Worm (Caenorhabditis elegans): Measurements from ENCODE around the gene K08H2.4.

K08H2.4 gene

ce11 chrX:13234879-13235278 is 3.4 kb upstream of the K08H2.4 start, which contains the start of gene K08H2.2:
Gene K08H2.2, minus strand, starts transcription at chrX:13234979.
- TF ChIP-seq sea-1 (GFP tag; conservative IDR thresholded peaks at IDR 0.05) = no peak
- TF ChIP-seq scrt-1 (GFP tag; IDR thresholded peaks at IDR 0.05) = no peak
- TF ChIP-seq flt-1 (GFP tag; IDR thresholded peaks at IDR 0.05) = no peak
- no peak for TF ChIP-seq ceh-36 (tag; optimal IDR thresholded peaks at IDR 0.05)
- no peak for TF ChIP-seq tra-4 (tag; optimal IDR thresholded peaks at IDR 0.05)
- TF ChIP-seq ama-1 (optimal IDR thresholded peaks at IDR 0.05) = no peak
- TF ChIP-seq hnd-1 (tag; optimal IDR thresholded peaks at IDR 0.05) = no peak
- no peak for TF ChIP-seq F13C5.2 (tag; optimal IDR thresholded peaks at IDR 0.05)
- TF ChIP-seq pes-1 (GFP tag; IDR thresholded peaks at IDR 0.05) = no peak
- TF ChIP-seq tbx-37 (GFP tag; conservative IDR thresholded peaks at IDR 0.05) = no peak

- TF ChIP-seq flt-1 (GFP tag; IDR thresholded peaks at IDR 0.05) (no peak), tra-4 (tag; optimal IDR thresholded peaks at IDR 0.05) (no peak), ceh-13 (GFP tag; optimal IDR thresholded peaks at IDR 0.05) (no peak), tbx-37 (GFP tag; conservative IDR thresholded peaks at IDR 0.05) (no peak), pes-1 (GFP tag; IDR thresholded peaks at IDR 0.05) (no peak)
Observed at ce11 chrX:13237102-13237501, 1.2 kb upstream of the K08H2.4 start, which contains the start of gene K08H2.3. Gene K08H2.3, plus strand, starts transcription at chrX:13237402.

ce11 chrX:13242231-13242630 is 3.9 kb downstream of the K08H2.4 start, which contains the start of gene K08H2.5:
Gene K08H2.5, minus strand, starts transcription at chrX:13242331.
- TF ChIP-seq ceh-13 (GFP tag; optimal IDR thresholded peaks at IDR 0.05) (no peak), aly-1 (tag; optimal IDR thresholded peaks at IDR 0.05) (no peak), flt-1 (GFP tag; IDR thresholded peaks at IDR 0.05) (no peak), ets-7 (tag; optimal IDR thresholded peaks at IDR 0.05) (no peak), pes-1 (GFP tag; IDR thresholded peaks at IDR 0.05) (no peak), tbx-11 (GFP tag; IDR thresholded peaks at IDR 0.05) (no peak), ama-1 (optimal IDR thresholded peaks at IDR 0.05) (no peak), B0310.2 (tag; optimal IDR thresholded peaks at IDR 0.05) (no peak), hmbx-1 (tag; optimal IDR thresholded peaks at IDR 0.05) (no peak), hmg-4 (GFP tag; optimal IDR thresholded peaks at IDR 0.05) (no peak), tra-4 (tag; optimal IDR thresholded peaks at IDR 0.05) (no peak), F13C5.2 (tag; optimal IDR thresholded peaks at IDR 0.05) (no peak), scrt-1 (GFP tag; IDR thresholded peaks at IDR 0.05) (no peak), sea-1 (GFP tag; conservative IDR thresholded peaks at IDR 0.05) (no peak), ceh-36 (tag; optimal IDR thresholded peaks at IDR 0.05) (no peak), hnd-1 (tag; optimal IDR thresholded peaks at IDR 0.05) (no peak), tbx-37 (GFP tag; conservative IDR thresholded peaks at IDR 0.05) (no peak)

ce11 chrX:13245090-13245489 is 6.8 kb downstream of the K08H2.4 start, which contains the start of gene hpl-1:
Gene hpl-1, plus strand, starts transcription at chrX:13245390.
- TF ChIP-seq flt-1 (GFP tag; IDR thresholded peaks at IDR 0.05) (no peak), B0310.2 (tag; optimal IDR thresholded peaks at IDR 0.05) (no peak), tra-4 (tag; optimal IDR thresholded peaks at IDR 0.05) (no peak), pes-1 (GFP tag; IDR thresholded peaks at IDR 0.05) (no peak), ceh-36 (tag; optimal IDR thresholded peaks at IDR 0.05) (no peak), F13C5.2 (tag; optimal IDR thresholded peaks at IDR 0.05) (no peak), tbx-11 (GFP tag; IDR thresholded peaks at IDR 0.05) (no peak), scrt-1 (GFP tag; IDR thresholded peaks at IDR 0.05) (no peak), ama-1 (optimal IDR thresholded peaks at IDR 0.05) (no peak), aly-1 (tag; optimal IDR thresholded peaks at IDR 0.05) (no peak)

ce11 chrX:13246668-13247358 is 8.5 kb downstream of the K08H2.4 start:
- TF ChIP-seq hnd-1 (tag; optimal IDR thresholded peaks at IDR 0.05) (no peak), B0310.2 (tag; optimal IDR thresholded peaks at IDR 0.05) (no peak), tra-4 (tag; optimal IDR thresholded peaks at IDR 0.05) (no peak), ceh-36 (tag; optimal IDR thresholded peaks at IDR 0.05) (no peak), hmbx-1 (tag; optimal IDR thresholded peaks at IDR 0.05) (no peak), ceh-13 (GFP tag; optimal IDR thresholded peaks at IDR 0.05) (no peak), scrt-1 (GFP tag; IDR thresholded peaks at IDR 0.05) (no peak), aly-1 (tag; optimal IDR thresholded peaks at IDR 0.05) (no peak), ama-1 (optimal IDR thresholded peaks at IDR 0.05) (no peak), flt-1 (GFP tag; IDR thresholded peaks at IDR 0.05) (no peak), tbx-37 (GFP tag; conservative IDR thresholded peaks at IDR 0.05) (no peak), sea-1 (GFP tag; conservative IDR thresholded peaks at IDR 0.05) (no peak), tbx-11 (GFP tag; IDR thresholded peaks at IDR 0.05) (no peak), ets-7 (tag; optimal IDR thresholded peaks at IDR 0.05) (no peak), pes-1 (GFP tag; IDR thresholded peaks at IDR 0.05) (no peak)

- TF ChIP-seq ets-7 (tag; optimal IDR thresholded peaks at IDR 0.05) (no peak), scrt-1 (GFP tag; IDR thresholded peaks at IDR 0.05) (no peak), sea-1 (GFP tag; conservative IDR thresholded peaks at IDR 0.05) (no peak), pes-1 (GFP tag; IDR thresholded peaks at IDR 0.05) (no peak), tbx-37 (GFP tag; conservative IDR thresholded peaks at IDR 0.05) (no peak), ceh-36 (tag; optimal IDR thresholded peaks at IDR 0.05) (no peak), hmg-4 (GFP tag; optimal IDR thresholded peaks at IDR 0.05) (no peak), ceh-13 (GFP tag; optimal IDR thresholded peaks at IDR 0.05) (no peak), flt-1 (GFP tag; IDR thresholded peaks at IDR 0.05) (no peak), tbx-11 (GFP tag; IDR thresholded peaks at IDR 0.05) (no peak), ama-1 (optimal IDR thresholded peaks at IDR 0.05) (no peak), B0310.2 (tag; optimal IDR thresholded peaks at IDR 0.05) (no peak), F13C5.2 (tag; optimal IDR thresholded peaks at IDR 0.05) (no peak), aly-1 (tag; optimal IDR thresholded peaks at IDR 0.05) (no peak), tra-4 (tag; optimal IDR thresholded peaks at IDR 0.05) (no peak), hmbx-1 (tag; optimal IDR thresholded peaks at IDR 0.05) (no peak)
Observed at ce11 chrX:13247614-13248013, 9.3 kb downstream of the K08H2.4 start.

ce11 chrX:13248265-13248664 is 10.0 kb downstream of the K08H2.4 start, which contains the start of gene K08H2.7:
Gene K08H2.7, minus strand, starts transcription at chrX:13248437.
- no peak for TF ChIP-seq F13C5.2 (tag; optimal IDR thresholded peaks at IDR 0.05)
- TF ChIP-seq hnd-1 (tag; optimal IDR thresholded peaks at IDR 0.05) = no peak
- no peak for TF ChIP-seq B0310.2 (tag; optimal IDR thresholded peaks at IDR 0.05)
- TF ChIP-seq ceh-13 (GFP tag; optimal IDR thresholded peaks at IDR 0.05) = no peak
- TF ChIP-seq sea-1 (GFP tag; conservative IDR thresholded peaks at IDR 0.05) = no peak
- no peak for TF ChIP-seq ets-7 (tag; optimal IDR thresholded peaks at IDR 0.05)
- TF ChIP-seq ama-1 (optimal IDR thresholded peaks at IDR 0.05) = no peak
- no peak for TF ChIP-seq scrt-1 (GFP tag; IDR thresholded peaks at IDR 0.05)
- TF ChIP-seq aly-1 (tag; optimal IDR thresholded peaks at IDR 0.05) = no peak
